Fruit fly (Drosophila melanogaster) whole organism, embryonic: Measurements from ENCODE around the gene Kdm5.

ENCODE experiments used
- Atf3 ChIP-seq: fragments of 200-800 bp; sonication (Bioruptor generic); optimal IDR thresholded peaks from 3 replicates; lab custom pipeline; 2016; ENCODE audit warnings: missing biosample characterization, missing genetic modification characterization
- Bteb2 ChIP-seq: fragments of 200-800 bp; sonication (Bioruptor generic); optimal IDR thresholded peaks from 2 replicates; lab custom pipeline; 2016; ENCODE audit warnings: missing biosample characterization, missing genetic modification characterization
- CG10209 ChIP-seq: fragments of 200-800 bp; sonication (Bioruptor generic); optimal IDR thresholded peaks from 3 replicates; lab custom pipeline; 2017; ENCODE audit warnings: missing biosample characterization, mild to moderate bottlenecking, missing genetic modification characterization, missing genetic modification reagents
- CG1024 ChIP-seq: fragments of 200-800 bp; sonication (Bioruptor generic); IDR thresholded peaks from 2 replicates; pipeline ENCODE4 v1.3.6; 2022; ENCODE audit warnings: missing biosample characterization, missing genetic modification characterization
- CG10979 ChIP-seq: fragments of 200-800 bp; sonication (Bioruptor generic); optimal IDR thresholded peaks from 2 replicates; lab custom pipeline; 2018; ENCODE audit warnings: missing biosample characterization, mild to moderate bottlenecking, missing genetic modification characterization, moderate library complexity
- CG11456 ChIP-seq: fragments of 200-800 bp; sonication (Bioruptor generic); IDR thresholded peaks from 3 replicates; pipeline ENCODE4 v1.3.6; 2022; ENCODE audit warnings: missing biosample characterization, missing genetic modification characterization
- CG15514 ChIP-seq: fragments of 200-800 bp; sonication (Bioruptor generic); optimal IDR thresholded peaks from 3 replicates; lab custom pipeline; 2017; ENCODE audit warnings: missing biosample characterization, missing genetic modification characterization, mild to moderate bottlenecking, moderate library complexity, missing genetic modification reagents
- CG16813 ChIP-seq: fragments of 200-800 bp; sonication (Bioruptor generic); IDR thresholded peaks from 3 replicates; pipeline ENCODE4 v1.3.6; 2022; ENCODE audit warnings: missing biosample characterization, missing genetic modification characterization; ENCODE audit not compliant: partially characterized antibody
- CG17568 ChIP-seq: fragments of 200-800 bp; sonication (Bioruptor generic); optimal IDR thresholded peaks from 2 replicates; lab custom pipeline; 2018; ENCODE audit warnings: missing biosample characterization, mild to moderate bottlenecking, missing genetic modification characterization, moderate library complexity
- CG17912 ChIP-seq: fragments of 200-800 bp; sonication (Bioruptor generic); optimal IDR thresholded peaks from 2 replicates; lab custom pipeline; 2018; ENCODE audit warnings: missing biosample characterization, mild to moderate bottlenecking, missing genetic modification characterization
- CG2875 ChIP-seq: fragments of 200-800 bp; sonication (Bioruptor generic); optimal IDR thresholded peaks from 2 replicates; lab custom pipeline; 2017; ENCODE audit warnings: missing biosample characterization, mild to moderate bottlenecking, missing genetic modification characterization, missing genetic modification reagents
- CG31224 ChIP-seq: fragments of 200-800 bp; sonication (Bioruptor generic); IDR thresholded peaks from 2 replicates; pipeline ENCODE4 v1.3.6; 2022; ENCODE audit warnings: missing biosample characterization, missing genetic modification characterization
- CG4424 ChIP-seq: fragments of 200-800 bp; sonication (Bioruptor generic); optimal IDR thresholded peaks from 3 replicates; lab custom pipeline; 2016; ENCODE audit warnings: missing biosample characterization, missing genetic modification characterization
- CG4617 ChIP-seq: fragments of 200-800 bp; sonication (Bioruptor generic); optimal IDR thresholded peaks from 3 replicates; lab custom pipeline; 2016; ENCODE audit warnings: missing biosample characterization, missing genetic modification characterization, borderline replicate concordance
- CG4820 ChIP-seq: fragments of 200-800 bp; sonication (Bioruptor generic); optimal IDR thresholded peaks from 3 replicates; lab custom pipeline; 2016; ENCODE audit warnings: missing biosample characterization, missing genetic modification characterization
- CG6254 ChIP-seq: fragments of 200-800 bp; sonication (Bioruptor generic); optimal IDR thresholded peaks from 3 replicates; lab custom pipeline; 2017; ENCODE audit warnings: mild to moderate bottlenecking, missing biosample characterization, missing genetic modification reagents, missing genetic modification characterization
- CG8765 ChIP-seq: fragments of 200-800 bp; sonication (Bioruptor generic); IDR thresholded peaks from 2 replicates; pipeline ENCODE4 v1.3.6; 2022; ENCODE audit warnings: missing biosample characterization, missing genetic modification characterization
- D19B ChIP-seq: fragments of 200-800 bp; sonication (Bioruptor generic); optimal IDR thresholded peaks from 2 replicates; lab custom pipeline; 2017; ENCODE audit warnings: missing biosample characterization, mild to moderate bottlenecking, missing genetic modification characterization
- Dfd ChIP-seq, 2 experiments: fragments of >200 bp; optimal IDR thresholded peaks; 2 replicates each; lab custom pipeline; 2017; ENCODE audit warnings: missing biosample characterization in 2 of 2, missing genetic modification characterization in 2 of 2
- Ets97D ChIP-seq: fragments of 200-800 bp; sonication (Bioruptor generic); optimal IDR thresholded peaks from 3 replicates; lab custom pipeline; 2016; ENCODE audit warnings: missing biosample characterization, missing genetic modification characterization
- HHEX ChIP-seq: fragments of 200-800 bp; sonication (Bioruptor generic); optimal IDR thresholded peaks from 3 replicates; lab custom pipeline; 2017; ENCODE audit warnings: missing biosample characterization, mild to moderate bottlenecking, missing genetic modification characterization, missing genetic modification reagents
- Hey ChIP-seq: fragments of 200-800 bp; sonication (Bioruptor generic); optimal IDR thresholded peaks from 3 replicates; lab custom pipeline; 2018; ENCODE audit warnings: missing biosample characterization, mild to moderate bottlenecking, missing genetic modification characterization
- Hr3 ChIP-seq: fragments of 200-800 bp; sonication (Bioruptor generic); optimal IDR thresholded peaks from 3 replicates; lab custom pipeline; 2016; ENCODE audit warnings: missing biosample characterization, missing genetic modification characterization
- Lpt ChIP-seq: fragments of >200 bp; optimal IDR thresholded peaks from 2 replicates; lab custom pipeline; 2018; ENCODE audit warnings: missing biosample characterization, missing genetic modification characterization
- MTF-1 ChIP-seq: fragments of 200-800 bp; sonication (Bioruptor generic); optimal IDR thresholded peaks from 2 replicates; lab custom pipeline; 2018; ENCODE audit warnings: missing biosample characterization, mild to moderate bottlenecking, missing genetic modification characterization, borderline replicate concordance
- Mes4 ChIP-seq: fragments of 200-800 bp; sonication (Bioruptor generic); optimal IDR thresholded peaks from 2 replicates; lab custom pipeline; 2016; ENCODE audit warnings: missing biosample characterization, missing genetic modification characterization
- NK7.1 ChIP-seq: fragments of 200-800 bp; sonication (Bioruptor generic); optimal IDR thresholded peaks from 3 replicates; lab custom pipeline; 2016; ENCODE audit warnings: missing biosample characterization, missing genetic modification characterization
- NfI ChIP-seq: fragments of 200-800 bp; sonication (Bioruptor generic); optimal IDR thresholded peaks from 3 replicates; lab custom pipeline; 2018; ENCODE audit warnings: missing biosample characterization, mild to moderate bottlenecking, missing genetic modification characterization, moderate library complexity
- Poxn ChIP-seq: fragments of 200-800 bp; sonication (Bioruptor generic); IDR thresholded peaks from 2 replicates; pipeline ENCODE4 v1.3.6; 2022; ENCODE audit warnings: missing biosample characterization, missing genetic modification characterization
- Rfx ChIP-seq: fragments of 200-800 bp; sonication (Bioruptor generic); IDR thresholded peaks from 2 replicates; pipeline ENCODE4 v1.3.6; 2022; ENCODE audit warnings: missing biosample characterization, missing genetic modification characterization
- al ChIP-seq: fragments of 200-800 bp; sonication (Bioruptor generic); IDR thresholded peaks from 2 replicates; pipeline ENCODE4 v1.3.6; 2022; ENCODE audit warnings: missing biosample characterization, missing genetic modification characterization
- aop ChIP-seq: fragments of 200-800 bp; sonication (Bioruptor generic); IDR thresholded peaks from 2 replicates; pipeline ENCODE4 v1.3.6; 2022; ENCODE audit warnings: missing biosample characterization, missing genetic modification characterization
- ap ChIP-seq: fragments of 200-800 bp; sonication (Bioruptor generic); IDR thresholded peaks from 2 replicates; pipeline ENCODE4 v1.3.6; 2022; ENCODE audit warnings: missing biosample characterization, missing genetic modification characterization
- bowl ChIP-seq: fragments of 200-800 bp; sonication (Bioruptor generic); IDR thresholded peaks from 2 replicates; pipeline ENCODE4 v1.3.6; 2022; ENCODE audit warnings: missing biosample characterization, missing genetic modification characterization
- btn ChIP-seq: fragments of 200-800 bp; sonication (Bioruptor generic); optimal IDR thresholded peaks from 2 replicates; lab custom pipeline; 2016; ENCODE audit warnings: missing biosample characterization, missing genetic modification characterization
- cg ChIP-seq: fragments of 200-800 bp; sonication (Bioruptor generic); optimal IDR thresholded peaks from 3 replicates; lab custom pipeline; 2019; ENCODE audit warnings: missing biosample characterization, mild to moderate bottlenecking, missing genetic modification characterization, moderate library complexity
- crc ChIP-seq: fragments of 200-800 bp; sonication (Bioruptor generic); optimal IDR thresholded peaks from 2 replicates; lab custom pipeline; 2016; ENCODE audit warnings: missing biosample characterization, missing genetic modification characterization
- en ChIP-seq: fragments of 200-800 bp; sonication (Bioruptor generic); optimal IDR thresholded peaks from 2 replicates; lab custom pipeline; 2016; ENCODE audit warnings: missing biosample characterization, missing genetic modification characterization
- ftz-f1 ChIP-seq: fragments of 200-800 bp; sonication (Bioruptor generic); optimal IDR thresholded peaks from 2 replicates; lab custom pipeline; 2016; ENCODE audit warnings: missing biosample characterization, missing genetic modification characterization
- gce ChIP-seq: fragments of 200-800 bp; sonication (Bioruptor generic); IDR thresholded peaks from 3 replicates; pipeline ENCODE4 v1.3.6; 2022; ENCODE audit warnings: missing biosample characterization, missing genetic modification characterization
- grn ChIP-seq: fragments of 200-800 bp; sonication (Bioruptor generic); optimal IDR thresholded peaks from 3 replicates; lab custom pipeline; 2017; ENCODE audit warnings: missing biosample characterization, missing genetic modification characterization
- gsb-n ChIP-seq: fragments of 200-800 bp; sonication (Bioruptor generic); optimal IDR thresholded peaks from 3 replicates; lab custom pipeline; 2018; ENCODE audit warnings: missing biosample characterization, mild to moderate bottlenecking, missing genetic modification characterization
- her ChIP-seq: fragments of 200-800 bp; sonication (Bioruptor generic); optimal IDR thresholded peaks from 2 replicates; lab custom pipeline; 2016; ENCODE audit warnings: missing biosample characterization, missing genetic modification characterization
- luna ChIP-seq: fragments of 200-800 bp; sonication (Bioruptor generic); optimal IDR thresholded peaks from 2 replicates; lab custom pipeline; 2016; ENCODE audit warnings: missing biosample characterization, missing genetic modification characterization
- p53 ChIP-seq: fragments of 200-800 bp; sonication (Bioruptor generic); optimal IDR thresholded peaks from 2 replicates; lab custom pipeline; 2016; ENCODE audit warnings: missing biosample characterization, missing genetic modification characterization
- ro ChIP-seq: fragments of 200-800 bp; sonication (Bioruptor generic); IDR thresholded peaks from 2 replicates; pipeline ENCODE4 v1.3.6; 2022; ENCODE audit warnings: missing biosample characterization, missing genetic modification characterization
- sob ChIP-seq: fragments of 200-800 bp; sonication (Bioruptor generic); IDR thresholded peaks from 2 replicates; pipeline ENCODE4 v1.3.6; 2022; ENCODE audit warnings: missing biosample characterization, missing genetic modification characterization
- tll ChIP-seq, 2 experiments: fragments of 200-800 bp in 1 of 2; fragments of >200 bp in 1 of 2; sonication (Bioruptor generic) in 1 of 2; optimal IDR thresholded peaks; 2 replicates each; lab custom pipeline; 2017 to 2019; ENCODE audit warnings: missing biosample characterization in 2 of 2, missing genetic modification characterization in 2 of 2, mild to moderate bottlenecking in 1 of 2, moderate library complexity in 1 of 2
- tna ChIP-seq: fragments of 200-800 bp; sonication (Bioruptor generic); IDR thresholded peaks from 2 replicates; pipeline ENCODE4 v1.3.6; 2022; ENCODE audit warnings: missing biosample characterization, missing genetic modification characterization; ENCODE audit not compliant: partially characterized antibody
- tx ChIP-seq: fragments of 200-800 bp; sonication (Bioruptor generic); optimal IDR thresholded peaks from 2 replicates; lab custom pipeline; 2016; ENCODE audit warnings: missing biosample characterization, missing genetic modification characterization
- vfl ChIP-seq: fragments of 200-800 bp; sonication (Bioruptor generic); optimal IDR thresholded peaks from 2 replicates; lab custom pipeline; 2016; ENCODE audit warnings: missing biosample characterization, missing genetic modification characterization
- wor ChIP-seq: fragments of 200-800 bp; sonication (Bioruptor generic); IDR thresholded peaks from 2 replicates; pipeline ENCODE4 v1.3.6; 2022; ENCODE audit warnings: missing biosample characterization, missing genetic modification characterization

Gene Kdm5

DNA sequence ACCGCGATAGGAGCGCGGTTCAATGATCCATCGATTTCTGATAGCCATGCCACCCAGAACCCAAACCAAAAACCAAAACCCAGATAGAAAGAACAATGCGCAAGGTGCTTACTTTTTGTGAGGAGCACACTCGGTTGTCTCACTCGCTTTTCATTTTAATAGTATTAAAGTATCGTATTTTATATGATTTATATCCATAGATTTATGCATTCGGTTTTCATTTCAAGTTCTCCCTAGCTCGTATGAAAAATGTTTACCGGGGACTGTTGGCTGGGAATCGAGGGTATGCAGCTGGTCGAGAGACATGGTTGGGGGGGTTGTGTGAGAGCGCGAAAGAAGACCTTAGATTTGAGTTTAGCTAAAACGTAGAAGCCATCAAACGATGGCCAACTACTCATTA is 27.3 kb downstream of the Kdm5 start (continued):
- no peak for TF ChIP-seq Lpt (GFP tag; lab: Kevin White, UChicago)
- no peak for TF ChIP-seq tll (GFP tag; optimal IDR thresholded peaks at IDR 0.05; lab: Kevin White, UChicago)
- TF ChIP-seq NfI (GFP tag; lab: Kevin White, UChicago), result peak; percentile 47
- peak; percentile 16 for TF ChIP-seq CG10979 (tag; lab: Kevin White, UChicago)
- no peak for TF ChIP-seq p53 (GFP tag; lab: Kevin White, UChicago)
- TF ChIP-seq Atf3, result no peak
- no peak for TF ChIP-seq MTF-1 (GFP tag; lab: Kevin White, UChicago)
- TF ChIP-seq ftz-f1, result no peak
- peak; percentile 51 for TF ChIP-seq CG10209 (GFP tag; lab: Kevin White, UChicago)
- TF ChIP-seq CG4820 (GFP tag; lab: Kevin White, UChicago), result peak; percentile 2
- TF ChIP-seq tna (GFP tag; lab: Robert Waterston, UW), result no peak
- TF ChIP-seq CG2875, result no peak
- no peak for TF ChIP-seq aop (GFP tag; lab: Robert Waterston, UW)
- no peak for TF ChIP-seq CG8765 (GFP tag; lab: Robert Waterston, UW)
- no peak for TF ChIP-seq CG6254 (GFP tag; lab: Kevin White, UChicago)
- TF ChIP-seq gsb-n (tag; lab: Kevin White, UChicago), result no peak
- TF ChIP-seq ro (GFP tag; lab: Robert Waterston, UW), result no peak
- no peak for TF ChIP-seq HHEX (GFP tag; lab: Kevin White, UChicago)
- TF ChIP-seq CG11456 (GFP tag; lab: Robert Waterston, UW), result peak; percentile 66; the same call in 2 of the 3 replicates
- no peak for TF ChIP-seq crc
- TF ChIP-seq vfl (GFP tag; lab: Kevin White, UChicago), result no peak
- TF ChIP-seq en (GFP tag; lab: Kevin White, UChicago), result no peak
- no peak for TF ChIP-seq CG4617 (GFP tag; lab: Kevin White, UChicago)
- no peak for TF ChIP-seq Hey (tag; lab: Kevin White, UChicago)
- TF ChIP-seq CG16813 (GFP tag; lab: Robert Waterston, UW), result no peak
- no peak for TF ChIP-seq ap (GFP tag; lab: Robert Waterston, UW)
- TF ChIP-seq CG17912 (GFP tag; lab: Kevin White, UChicago), result no peak
- no peak for TF ChIP-seq CG17568 (GFP tag; lab: Kevin White, UChicago)
- no peak for TF ChIP-seq tx (GFP tag; lab: Kevin White, UChicago)
- no peak for TF ChIP-seq btn (GFP tag; lab: Kevin White, UChicago)
- TF ChIP-seq Dfd (GFP tag; optimal IDR thresholded peaks at IDR 0.05; lab: Kevin White, UChicago), result no peak
- TF ChIP-seq CG31224 (GFP tag; lab: Robert Waterston, UW), result 0 out of 2 replicates have a peak, but pooled peaks have one; percentile 11
- peak; percentile 2 for TF ChIP-seq CG15514 (GFP tag; lab: Kevin White, UChicago)
- TF ChIP-seq luna, result no peak
- no peak for TF ChIP-seq Mes4 (GFP tag; lab: Kevin White, UChicago)
- peak; percentile 67 for TF ChIP-seq sob
- peak; percentile 96 for TF ChIP-seq D19B
- TF ChIP-seq Hr3 (GFP tag; lab: Kevin White, UChicago), result no peak
- TF ChIP-seq al, result peak; percentile 56; the same call in 1 of the 2 replicates
- TF ChIP-seq Ets97D, result no peak
- TF ChIP-seq wor (GFP tag; lab: Robert Waterston, UW), result no peak
- 0 out of 2 replicates have a peak, but pooled peaks have one; percentile 36 for TF ChIP-seq CG1024
- TF ChIP-seq CG4424 (GFP tag; lab: Kevin White, UChicago), result no peak
- TF ChIP-seq grn (GFP tag; lab: Kevin White, UChicago), result no peak
- no peak for TF ChIP-seq bowl (GFP tag; lab: Robert Waterston, UW)
- no peak for TF ChIP-seq cg (GFP tag; lab: Kevin White, UChicago)
- peak; percentile 81 for TF ChIP-seq Rfx
- TF ChIP-seq NK7.1, result no peak
- peak; percentile 12 for TF ChIP-seq Bteb2 (GFP tag; lab: Kevin White, UChicago)
- TF ChIP-seq gce (GFP tag; lab: Robert Waterston, UW), result 0 out of 3 replicates have a peak, but pooled peaks have one; percentile 12
- no peak for TF ChIP-seq her (GFP tag; lab: Kevin White, UChicago)
- no peak for TF ChIP-seq Poxn
